Fruit fly (Drosophila melanogaster) S2 (cell line): ENCODE data around the gene CG31178.

ENCODE experiments used
- CG8478 ChIP-seq: fragments of >200 bp; optimal IDR thresholded peaks from 2 replicates; lab custom pipeline; 2018
- CTCF ChIP-seq, 2 experiments: fragments of >200 bp; optimal IDR thresholded peaks; 2 replicates each; lab custom pipeline; 2018

- TF ChIP-seq CTCF (optimal IDR thresholded peaks at IDR 0.05; lab: Kevin White, UChicago) = no peak
- no peak for TF ChIP-seq CG8478 (lab: Kevin White, UChicago)
Observed at dm6 chr3R:21829487-21829957, 44.0 kb upstream of the CG31178 start.
